Worm (Caenorhabditis elegans) whole organism, L3 larva: ENCODE results near the gene wars-1.

ENCODE experiments used
- ZK546.5 ChIP-seq: sonication (generic microtip); optimal IDR thresholded peaks from 2 replicates; lab custom pipeline; 2017; ENCODE audit warnings: missing biosample characterization, missing genetic modification characterization
- egl-5 ChIP-seq: fragments of 150-350 bp; optimal IDR thresholded peaks from 2 replicates; lab custom pipeline; 2017; ENCODE audit warnings: missing biosample characterization, missing genetic modification reagents, missing genetic modification characterization, inconsistent platforms
- elt-3 ChIP-seq, 3 experiments: fragments of 150-350 bp in 1 of 3; sonication (generic microtip) in 2 of 3; optimal IDR thresholded peaks; 2 replicates in 2 of 3; 4 replicates in 1 of 3; lab custom pipeline; 2014 to 2017; ENCODE audit warnings: missing biosample characterization in 3 of 3, missing genetic modification characterization in 3 of 3
- fkh-2 ChIP-seq: fragments of 150-350 bp; optimal IDR thresholded peaks from 2 replicates; lab custom pipeline; 2014; ENCODE audit warnings: missing biosample characterization, missing genetic modification reagents, missing genetic modification characterization
- fos-1 ChIP-seq: fragments of 150-350 bp; optimal IDR thresholded peaks from 2 replicates; lab custom pipeline; 2014; ENCODE audit warnings: missing biosample characterization, missing genetic modification characterization
- lin-15B ChIP-seq: fragments of 150-350 bp; optimal IDR thresholded peaks from 2 replicates; lab custom pipeline; 2014; ENCODE audit warnings: missing biosample characterization, missing genetic modification characterization
- lsy-12 ChIP-seq: sonication (generic microtip); optimal IDR thresholded peaks from 2 replicates; lab custom pipeline; 2016; ENCODE audit warnings: mild to moderate bottlenecking, missing genetic modification characterization, missing compliant biosample characterization
- mdl-1 ChIP-seq: fragments of 150-350 bp; optimal IDR thresholded peaks from 2 replicates; lab custom pipeline; 2014; ENCODE audit warnings: missing biosample characterization, missing genetic modification characterization
- nhr-77 ChIP-seq: fragments of 150-350 bp; optimal IDR thresholded peaks from 2 replicates; lab custom pipeline; 2014; ENCODE audit warnings: missing biosample characterization, missing genetic modification characterization
- pha-4 ChIP-seq: fragments of 150-350 bp; optimal IDR thresholded peaks from 2 replicates; lab custom pipeline; 2014; ENCODE audit warnings: missing biosample characterization, missing genetic modification reagents, missing genetic modification characterization
- snpc-4 ChIP-seq: fragments of 150-350 bp; optimal IDR thresholded peaks from 2 replicates; lab custom pipeline; 2014; ENCODE audit warnings: missing biosample characterization, missing genetic modification characterization
- tbx-2 ChIP-seq: sonication (generic microtip); optimal IDR thresholded peaks from 2 replicates; lab custom pipeline; 2016; ENCODE audit warnings: mild to moderate bottlenecking, missing genetic modification characterization, missing compliant biosample characterization
- unc-39 ChIP-seq: sonication (generic microtip); optimal IDR thresholded peaks from 4 replicates; lab custom pipeline; 2017; ENCODE audit warnings: missing biosample characterization, missing genetic modification characterization
- zag-1 ChIP-seq: fragments of 150-350 bp; optimal IDR thresholded peaks from 2 replicates; lab custom pipeline; 2014; ENCODE audit warnings: missing biosample characterization, missing genetic modification characterization

Gene wars-1

DNA sequence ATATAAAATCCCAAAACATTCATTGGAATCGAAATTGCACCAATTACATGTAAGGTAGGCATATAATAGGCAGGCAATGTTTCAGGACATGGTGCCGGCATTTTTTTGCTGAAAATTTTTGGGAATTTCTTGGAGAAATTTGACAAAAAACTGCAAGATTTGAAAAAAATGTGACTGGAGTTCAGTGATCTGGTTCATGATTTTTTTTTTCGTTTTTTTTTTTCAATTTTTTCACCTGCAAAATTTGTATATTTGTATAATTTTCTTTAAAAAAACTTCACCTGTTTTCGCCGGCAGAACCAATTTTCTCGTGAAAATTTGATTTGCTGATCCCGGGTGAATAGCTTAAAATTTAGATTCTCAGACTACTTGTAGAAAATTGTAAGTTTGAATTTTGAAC lies 52.6 kb downstream of the wars-1 start, which contains the start of gene sri-10:
Gene sri-10 (minus strand): TSS at position 101 of the 400 bp plus-strand sequence.
- TF ChIP-seq tbx-2 (tag; lab: Kevin White, UChicago) (no peak), egl-5 (tag; lab: Kevin White, UChicago) (no peak), elt-3 (tag; optimal IDR thresholded peaks at IDR 0.05; lab: Kevin White, UChicago) (no peak), snpc-4 (no peak), pha-4 (tag; lab: Kevin White, UChicago) (no peak), lin-15B (no peak), ZK546.5 (no peak)

- TF ChIP-seq fos-1 (no peak), pha-4 (tag; lab: Kevin White, UChicago) (no peak), lin-15B (no peak), mdl-1 (tag; lab: Kevin White, UChicago) (no peak), nhr-77 (tag; lab: Kevin White, UChicago) (no peak), unc-39 (tag; lab: Kevin White, UChicago) (no peak), lsy-12 (tag; lab: Kevin White, UChicago) (no peak), fkh-2 (tag; lab: Kevin White, UChicago) (no peak), zag-1 (tag; lab: Kevin White, UChicago) (no peak)
Observed at ce11 chrV:18803260-18803659, 55.8 kb downstream of the wars-1 start, which contains the start of gene C54E10.10. TSS of gene C54E10.10 (minus strand) at chrV:18803360.
